Fruit fly (Drosophila melanogaster): ENCODE data around the gene CG31106.

The CG31106 gene

dm6 chr3R:25232271-25232989 is 16.3 kb downstream of the CG31106 start, which contains the start of gene Cad96Cb (continued):
- no peak for TF ChIP-seq CG31224 (GFP tag; IDR thresholded peaks at IDR 0.05)
- 0 out of 2 replicates have a peak, but pooled peaks have one; percentile 41 for TF ChIP-seq CG14014 (GFP tag; IDR thresholded peaks at IDR 0.05)
- peak; percentile 91 for TF ChIP-seq tio (GFP tag; optimal IDR thresholded peaks at IDR 0.05)
- TF ChIP-seq kni (GFP tag; optimal IDR thresholded peaks at IDR 0.05) = peak; percentile 53
- no peak for TF ChIP-seq CG34224 (GFP tag; IDR thresholded peaks at IDR 0.05; ENCODE audit: partially characterized antibody)
- TF ChIP-seq CG7357 (GFP tag; IDR thresholded peaks at IDR 0.05) = 0 out of 3 replicates have a peak, but pooled peaks have one; percentile 50
- 0 out of 3 replicates have a peak, but pooled peaks have one; percentile 34 for TF ChIP-seq CG7963 (GFP tag; IDR thresholded peaks at IDR 0.05; ENCODE audit: partially characterized antibody)
- TF ChIP-seq Spps (tag; optimal IDR thresholded peaks at IDR 0.05) = peak; percentile 78
- TF ChIP-seq CG16863 (GFP tag; optimal IDR thresholded peaks at IDR 0.05) = peak; percentile 82
- peak; percentile 90 for TF ChIP-seq Oli (tag; optimal IDR thresholded peaks at IDR 0.05)
- peak; percentile 69 for TF ChIP-seq CG12219 (GFP tag; optimal IDR thresholded peaks at IDR 0.05)
- peak; percentile 84 for TF ChIP-seq bcd (GFP tag; optimal IDR thresholded peaks at IDR 0.05)
- peak; percentile 85 for TF ChIP-seq CG8388 (GFP tag; optimal IDR thresholded peaks at IDR 0.05)
- peak; percentile 41 for TF ChIP-seq ssp (GFP tag; IDR thresholded peaks at IDR 0.05)
- no peak for TF ChIP-seq Dref (GFP tag; IDR thresholded peaks at IDR 0.05)
- TF ChIP-seq Hsf (GFP tag; optimal IDR thresholded peaks at IDR 0.05) = peak; percentile 81
- peak; percentile 93 for TF ChIP-seq dmrt99B (tag; optimal IDR thresholded peaks at IDR 0.05)
- 0 out of 2 replicates have a peak, but pooled peaks have one; percentile 42 for TF ChIP-seq Oaz (GFP tag; IDR thresholded peaks at IDR 0.05)
- peak; percentile 18 for TF ChIP-seq CG31388 (GFP tag; optimal IDR thresholded peaks at IDR 0.05)
- TF ChIP-seq Dll (GFP tag; IDR thresholded peaks at IDR 0.05; ENCODE audit: partially characterized antibody) = 0 out of 4 replicates have a peak, but pooled peaks have one; percentile 21
- no peak for TF ChIP-seq sob (GFP tag; IDR thresholded peaks at IDR 0.05)
- peak; percentile 61; the same call in 1 of the 2 replicates for TF ChIP-seq lmd (GFP tag; IDR thresholded peaks at IDR 0.05)
- peak; percentile 32 for TF ChIP-seq CG1647 (GFP tag; optimal IDR thresholded peaks at IDR 0.05)
- TF ChIP-seq mirr (GFP tag; optimal IDR thresholded peaks at IDR 0.05) = no peak
- peak; percentile 78 for TF ChIP-seq twi (tag; optimal IDR thresholded peaks at IDR 0.05)
- no peak for TF ChIP-seq CG7987 (GFP tag; optimal IDR thresholded peaks at IDR 0.05)
- peak in 1 of 2 experiments; percentile 92 for TF ChIP-seq Eip74EF (GFP tag; optimal IDR thresholded peaks at IDR 0.05)
- no peak for TF ChIP-seq Nf-YA (GFP tag; IDR thresholded peaks at IDR 0.05)
- TF ChIP-seq C15 (GFP tag; IDR thresholded peaks at IDR 0.05) = no peak; the same call in 2 of the 3 replicates
- TF ChIP-seq ERR (GFP tag; optimal IDR thresholded peaks at IDR 0.05) = peak; percentile 54
- TF ChIP-seq rib (GFP tag; IDR thresholded peaks at IDR 0.05) = no peak
- TF ChIP-seq CG13287 (GFP tag; IDR thresholded peaks at IDR 0.05; ENCODE audit: partially characterized antibody) = no peak
- no peak; the same call in 1 of the 2 replicates for TF ChIP-seq gt (GFP tag; IDR thresholded peaks at IDR 0.05)
- TF ChIP-seq ewg (GFP tag; optimal IDR thresholded peaks at IDR 0.05) = peak; percentile 75
- peak; percentile 41 for TF ChIP-seq da (GFP tag; optimal IDR thresholded peaks at IDR 0.05)
- TF ChIP-seq CG14860 (GFP tag; IDR thresholded peaks at IDR 0.05; ENCODE audit: partially characterized antibody) = no peak
- no peak for TF ChIP-seq CG13624 (GFP tag; optimal IDR thresholded peaks at IDR 0.05)
- no peak for TF ChIP-seq vfl (GFP tag; optimal IDR thresholded peaks at IDR 0.05)
- TF ChIP-seq CG2116 (GFP tag; optimal IDR thresholded peaks at IDR 0.05) = peak; percentile 64
- TF ChIP-seq CG6175 (GFP tag; IDR thresholded peaks at IDR 0.05) = 0 out of 3 replicates have a peak, but pooled peaks have one; percentile 41
- TF ChIP-seq CG2120 (GFP tag; optimal IDR thresholded peaks at IDR 0.05) = no peak
- TF ChIP-seq CG14441 (GFP tag; IDR thresholded peaks at IDR 0.05) = 0 out of 2 replicates have a peak, but pooled peaks have one; percentile 11
- TF ChIP-seq eve (GFP tag; optimal IDR thresholded peaks at IDR 0.05) = no peak
- TF ChIP-seq CG5245 (GFP tag; optimal IDR thresholded peaks at IDR 0.05) = peak; percentile 82
- TF ChIP-seq pb (GFP tag; optimal IDR thresholded peaks at IDR 0.05) = peak; percentile 78
- TF ChIP-seq usp (GFP tag; optimal IDR thresholded peaks at IDR 0.05) = no peak
- TF ChIP-seq zf30C (GFP tag; optimal IDR thresholded peaks at IDR 0.05) = no peak
- TF ChIP-seq CG14965 (GFP tag; optimal IDR thresholded peaks at IDR 0.05; ENCODE audit: borderline replicate concordance) = peak; percentile 40
- peak; percentile 68 for TF ChIP-seq dm (GFP tag; optimal IDR thresholded peaks at IDR 0.05)

All from whole organism, embryonic.